Fruit fly (Drosophila melanogaster): ENCODE results near the gene CG15056.

Gene CG15056

DNA sequence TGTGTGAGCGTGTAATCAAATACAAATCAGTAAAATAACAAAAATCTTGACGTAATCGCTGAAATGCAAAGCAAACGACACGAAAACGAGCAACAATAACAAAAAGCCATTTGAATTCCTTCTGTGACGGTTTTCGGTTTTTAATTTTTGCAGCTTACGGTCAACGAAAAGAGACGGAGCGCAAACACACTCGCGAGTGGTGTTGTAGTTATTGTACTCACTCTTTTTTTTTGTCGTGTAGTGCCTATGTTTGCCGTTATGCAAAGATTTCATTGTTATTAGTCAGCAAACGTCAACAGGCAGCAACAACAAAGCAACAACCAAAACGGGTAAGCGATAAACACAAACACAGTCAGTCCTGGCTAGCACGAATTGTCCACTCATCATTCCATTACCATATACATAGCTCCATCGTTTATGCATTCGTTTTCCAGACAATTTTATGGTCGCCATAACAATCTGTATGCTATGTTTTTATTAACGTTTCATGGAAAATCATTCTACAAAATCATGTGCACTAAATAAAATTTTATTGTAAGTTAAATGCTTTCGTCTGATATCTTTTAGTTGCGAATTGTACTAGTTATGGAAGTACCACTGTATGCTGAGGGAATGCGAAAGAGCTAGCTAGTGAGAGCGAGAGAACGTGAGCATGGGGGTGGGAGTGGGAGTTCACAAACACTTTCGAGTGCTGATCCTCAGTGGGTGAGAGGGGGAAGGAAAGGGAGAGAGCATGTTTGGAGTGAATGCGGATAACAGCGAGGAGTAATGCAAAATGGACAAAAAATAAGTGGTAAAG lies 48.2 kb upstream of the CG15056 start (continued):
- TF ChIP-seq Hr78 (GFP tag; optimal IDR thresholded peaks at IDR 0.05) (no peak), CG4424 (GFP tag; optimal IDR thresholded peaks at IDR 0.05) (no peak), HmgZ (tag; optimal IDR thresholded peaks at IDR 0.05) (peak; percentile 92), CG9609 (GFP tag; optimal IDR thresholded peaks at IDR 0.05) (peak; percentile 54), CG2712 (tag; optimal IDR thresholded peaks at IDR 0.05) (peak; percentile 68), CG14014 (GFP tag; IDR thresholded peaks at IDR 0.05) (peak; percentile 91), CG6689 (GFP tag; IDR thresholded peaks at IDR 0.05) (peak; percentile 72), CrebB (tag; optimal IDR thresholded peaks at IDR 0.05) (peak; percentile 98), Sry-δ (GFP tag; optimal IDR thresholded peaks at IDR 0.05) (no peak), CG9727 (GFP tag; optimal IDR thresholded peaks at IDR 0.05) (peak; percentile 28), Dref (GFP tag; IDR thresholded peaks at IDR 0.05) (no peak), CG12659 (GFP tag; optimal IDR thresholded peaks at IDR 0.05) (peak; percentile 55), Kr (GFP tag; optimal IDR thresholded peaks at IDR 0.05) (no peak), Xbp1 (GFP tag; optimal IDR thresholded peaks at IDR 0.05) (peak; percentile 58), CG17829 (tag; optimal IDR thresholded peaks at IDR 0.05) (peak; percentile 40), mld (GFP tag; IDR thresholded peaks at IDR 0.05; ENCODE audit: partially characterized antibody) (no peak), crc (GFP tag; optimal IDR thresholded peaks at IDR 0.05) (peak; percentile 33), lbe (GFP tag; optimal IDR thresholded peaks at IDR 0.05) (no peak), Myb (GFP tag; optimal IDR thresholded peaks at IDR 0.05) (peak; percentile 57), ATbp (GFP tag; optimal IDR thresholded peaks at IDR 0.05) (peak; percentile 59), Stat92E (GFP tag; optimal IDR thresholded peaks at IDR 0.05) (no peak), luna (GFP tag; optimal IDR thresholded peaks at IDR 0.05) (peak; percentile 15), CG4617 (GFP tag; optimal IDR thresholded peaks at IDR 0.05; ENCODE audit: borderline replicate concordance) (no peak), toy (GFP tag; IDR thresholded peaks at IDR 0.05) (0 out of 2 replicates have a peak, but pooled peaks have one; percentile 49), CG12299 (tag; optimal IDR thresholded peaks at IDR 0.05) (peak; percentile 66), sens (GFP tag) (peak; percentile 90), CG7928 (GFP tag; optimal IDR thresholded peaks at IDR 0.05) (peak; percentile 22), CG4820 (GFP tag; optimal IDR thresholded peaks at IDR 0.05) (no peak), slou (GFP tag; optimal IDR thresholded peaks at IDR 0.05) (no peak), CG12236 (GFP tag; optimal IDR thresholded peaks at IDR 0.05) (peak; percentile 16), lab (GFP tag; optimal IDR thresholded peaks at IDR 0.05) (peak; percentile 89), gem (tag; optimal IDR thresholded peaks at IDR 0.05) (peak; percentile 81), en (GFP tag; optimal IDR thresholded peaks at IDR 0.05) (no peak), Hr39 (optimal IDR thresholded peaks at IDR 0.05) (no peak), stwl (tag; optimal IDR thresholded peaks at IDR 0.05) (no peak), MESR4 (GFP tag; optimal IDR thresholded peaks at IDR 0.05) (no peak), Bteb2 (GFP tag; optimal IDR thresholded peaks at IDR 0.05) (no peak), btn (GFP tag; optimal IDR thresholded peaks at IDR 0.05) (no peak), Spps (tag; optimal IDR thresholded peaks at IDR 0.05) (peak; percentile 0), stc (GFP tag; IDR thresholded peaks at IDR 0.05) (peak; percentile 71), CG13424 (tag; optimal IDR thresholded peaks at IDR 0.05) (peak; percentile 85), kay (GFP tag; optimal IDR thresholded peaks at IDR 0.05) (peak; percentile 75), CG16813 (GFP tag; IDR thresholded peaks at IDR 0.05; ENCODE audit: partially characterized antibody) (no peak), ewg (GFP tag; optimal IDR thresholded peaks at IDR 0.05) (peak; percentile 36), CG34422 (GFP tag; IDR thresholded peaks at IDR 0.05) (peak; percentile 38), slp2 (GFP tag; optimal IDR thresholded peaks at IDR 0.05) (peak; percentile 16), CG4707 (GFP tag; optimal IDR thresholded peaks at IDR 0.05) (peak; percentile 35), CG18764 (GFP tag; optimal IDR thresholded peaks at IDR 0.05) (no peak), wor (GFP tag; IDR thresholded peaks at IDR 0.05) (peak; percentile 63; the same call in 1 of the 2 replicates)
